Fruit fly (Drosophila melanogaster) whole organism, embryonic: Measurements from ENCODE around the gene tai.

Source experiments
- ATbp ChIP-seq: fragments of 200-800 bp; sonication (Bioruptor generic); optimal IDR thresholded peaks from 2 replicates; lab custom pipeline; 2017; ENCODE audit warnings: missing biosample characterization, mild to moderate bottlenecking, missing genetic modification characterization, missing genetic modification reagents
- Antp ChIP-seq: fragments of 200-800 bp; sonication (Bioruptor generic); optimal IDR thresholded peaks from 3 replicates; lab custom pipeline; 2016; ENCODE audit warnings: missing biosample characterization, missing genetic modification characterization
- BtbVII ChIP-seq: fragments of 200-800 bp; sonication (Bioruptor generic); optimal IDR thresholded peaks from 3 replicates; lab custom pipeline; 2017; ENCODE audit warnings: missing biosample characterization, mild to moderate bottlenecking, missing genetic modification characterization
- Bteb2 ChIP-seq: fragments of 200-800 bp; sonication (Bioruptor generic); optimal IDR thresholded peaks from 2 replicates; lab custom pipeline; 2016; ENCODE audit warnings: missing biosample characterization, missing genetic modification characterization
- CG10366 ChIP-seq: fragments of 200-800 bp; sonication (Bioruptor generic); IDR thresholded peaks from 2 replicates; pipeline ENCODE4 v1.3.6; 2022; ENCODE audit warnings: missing biosample characterization, missing genetic modification characterization
- CG11695 ChIP-seq: fragments of 200-800 bp; sonication (Bioruptor generic); IDR thresholded peaks from 3 replicates; pipeline ENCODE4 v1.3.6; 2022; ENCODE audit warnings: missing biosample characterization, missing genetic modification characterization
- CG12155 ChIP-seq: fragments of 200-800 bp; sonication (Bioruptor generic); optimal IDR thresholded peaks from 3 replicates; lab custom pipeline; 2016; ENCODE audit warnings: missing biosample characterization, missing genetic modification characterization
- CG13123 ChIP-seq: fragments of 200-800 bp; sonication (Bioruptor generic); optimal IDR thresholded peaks from 2 replicates; lab custom pipeline; 2016; ENCODE audit warnings: missing biosample characterization, missing genetic modification characterization
- CG13296 ChIP-seq: fragments of 200-800 bp; sonication (Bioruptor generic); optimal IDR thresholded peaks from 3 replicates; lab custom pipeline; 2018; ENCODE audit warnings: missing biosample characterization, mild to moderate bottlenecking, missing genetic modification characterization
- CG14050 ChIP-seq: fragments of 200-800 bp; sonication (Bioruptor generic); IDR thresholded peaks from 3 replicates; pipeline ENCODE4 v1.3.6; 2022; ENCODE audit warnings: missing biosample characterization, missing genetic modification characterization
- CG15601 ChIP-seq: fragments of 200-800 bp; sonication (Bioruptor generic); optimal IDR thresholded peaks from 3 replicates; lab custom pipeline; 2019; ENCODE audit warnings: missing biosample characterization, mild to moderate bottlenecking, missing genetic modification characterization, moderate library complexity
- CG17328 ChIP-seq: fragments of 200-800 bp; sonication (Bioruptor generic); IDR thresholded peaks from 2 replicates; pipeline ENCODE4 v1.3.6; 2022; ENCODE audit warnings: missing biosample characterization, missing genetic modification characterization
- CG18764 ChIP-seq: fragments of 200-800 bp; sonication (Bioruptor generic); optimal IDR thresholded peaks from 3 replicates; lab custom pipeline; 2016; ENCODE audit warnings: missing biosample characterization, missing genetic modification characterization
- CG2116 ChIP-seq: fragments of 200-800 bp; sonication (Bioruptor generic); optimal IDR thresholded peaks from 3 replicates; lab custom pipeline; 2018; ENCODE audit warnings: missing biosample characterization, mild to moderate bottlenecking, missing genetic modification characterization
- CG2120 ChIP-seq: fragments of 200-800 bp; sonication (Bioruptor generic); optimal IDR thresholded peaks from 3 replicates; lab custom pipeline; 2016; ENCODE audit warnings: missing biosample characterization, missing genetic modification characterization
- CG2129 ChIP-seq: fragments of 200-800 bp; sonication (Bioruptor generic); IDR thresholded peaks from 2 replicates; pipeline ENCODE4 v1.3.6; 2022; ENCODE audit warnings: missing biosample characterization, missing genetic modification characterization; ENCODE audit not compliant: partially characterized antibody
- CG32532 ChIP-seq: fragments of 200-800 bp; sonication (Bioruptor generic); IDR thresholded peaks from 2 replicates; pipeline ENCODE4 v1.3.6; 2022; ENCODE audit warnings: missing biosample characterization, missing genetic modification characterization
- CG34422 ChIP-seq: fragments of 200-800 bp; sonication (Bioruptor generic); IDR thresholded peaks from 3 replicates; pipeline ENCODE4 v1.3.6; 2022; ENCODE audit warnings: missing biosample characterization, missing genetic modification characterization
- CG6813 ChIP-seq: fragments of 200-800 bp; sonication (Bioruptor generic); optimal IDR thresholded peaks from 2 replicates; lab custom pipeline; 2017; ENCODE audit warnings: missing biosample characterization, missing genetic modification characterization, mild to moderate bottlenecking, moderate library complexity, missing genetic modification reagents
- CG8924 ChIP-seq: fragments of 200-800 bp; optimal IDR thresholded peaks from 3 replicates; lab custom pipeline; 2019; ENCODE audit warnings: missing biosample characterization, mild to moderate bottlenecking, missing genetic modification characterization, moderate library complexity
- CG8944 ChIP-seq: fragments of 200-800 bp; sonication (Bioruptor generic); optimal IDR thresholded peaks from 3 replicates; lab custom pipeline; 2016; ENCODE audit warnings: missing biosample characterization, missing genetic modification characterization
- Dfd ChIP-seq, 2 experiments: fragments of >200 bp; optimal IDR thresholded peaks; 2 replicates each; lab custom pipeline; 2017; ENCODE audit warnings: missing biosample characterization in 2 of 2, missing genetic modification characterization in 2 of 2
- Ets97D ChIP-seq: fragments of 200-800 bp; sonication (Bioruptor generic); optimal IDR thresholded peaks from 3 replicates; lab custom pipeline; 2016; ENCODE audit warnings: missing biosample characterization, missing genetic modification characterization
- Fer2 ChIP-seq: fragments of 200-800 bp; sonication (Bioruptor generic); optimal IDR thresholded peaks from 2 replicates; lab custom pipeline; 2018; ENCODE audit warnings: missing biosample characterization, mild to moderate bottlenecking, missing genetic modification characterization, moderate library complexity
- Gsc ChIP-seq: fragments of 200-800 bp; sonication (Bioruptor generic); IDR thresholded peaks from 2 replicates; pipeline ENCODE4 v1.3.6; 2022; ENCODE audit warnings: missing biosample characterization, missing genetic modification characterization
- Hsf ChIP-seq: fragments of 200-800 bp; sonication (Bioruptor generic); optimal IDR thresholded peaks from 3 replicates; lab custom pipeline; 2016; ENCODE audit warnings: missing biosample characterization, missing genetic modification characterization
- Max ChIP-seq: fragments of 200-800 bp; sonication (Bioruptor generic); optimal IDR thresholded peaks from 2 replicates; lab custom pipeline; 2016; ENCODE audit warnings: missing biosample characterization, mild to moderate bottlenecking, missing genetic modification characterization
- Sox102F ChIP-seq: fragments of 200-800 bp; sonication (Bioruptor generic); optimal IDR thresholded peaks from 2 replicates; lab custom pipeline; 2018; ENCODE audit warnings: missing biosample characterization, mild to moderate bottlenecking, missing genetic modification characterization, moderate library complexity
- Trl ChIP-seq, 3 experiments: fragments of >200 bp in 2 of 3; fragments of 200-800 bp in 1 of 3; sonication (Bioruptor generic) in 1 of 3; optimal IDR thresholded peaks; 2 replicates in 1 of 3; 3 replicates in 2 of 3; lab custom pipeline; 2016 to 2017; ENCODE audit warnings: missing biosample characterization in 1 of 3, missing genetic modification characterization in 1 of 3
- Usf ChIP-seq: fragments of 200-800 bp; sonication (Bioruptor generic); optimal IDR thresholded peaks from 2 replicates; lab custom pipeline; 2017; ENCODE audit warnings: missing genotype, missing biosample characterization, missing genetic modification characterization
- YL-1 ChIP-seq: fragments of 200-800 bp; sonication (Bioruptor generic); optimal IDR thresholded peaks from 3 replicates; lab custom pipeline; 2017; ENCODE audit warnings: missing biosample characterization, mild to moderate bottlenecking, missing genetic modification characterization
- ab ChIP-seq: fragments of 200-800 bp; sonication (Bioruptor generic); optimal IDR thresholded peaks from 2 replicates; lab custom pipeline; 2016; ENCODE audit warnings: missing biosample characterization, missing genetic modification characterization
- bab2 ChIP-seq: fragments of 200-800 bp; sonication (Bioruptor generic); optimal IDR thresholded peaks from 2 replicates; lab custom pipeline; 2016; ENCODE audit warnings: missing biosample characterization, missing genetic modification characterization
- bbx ChIP-seq: fragments of 200-800 bp; sonication (Bioruptor generic); IDR thresholded peaks from 2 replicates; pipeline ENCODE4 v1.3.6; 2022; ENCODE audit warnings: missing biosample characterization, missing genetic modification characterization; ENCODE audit not compliant: partially characterized antibody
- bcd ChIP-seq: fragments of 200-800 bp; sonication (Bioruptor generic); optimal IDR thresholded peaks from 2 replicates; lab custom pipeline; 2017; ENCODE audit warnings: missing biosample characterization, mild to moderate bottlenecking, missing genetic modification characterization
- btn ChIP-seq: fragments of 200-800 bp; sonication (Bioruptor generic); optimal IDR thresholded peaks from 2 replicates; lab custom pipeline; 2016; ENCODE audit warnings: missing biosample characterization, missing genetic modification characterization
- crp ChIP-seq, 2 experiments: fragments of 200-800 bp; sonication (Bioruptor generic); optimal IDR thresholded peaks; 2 replicates in 1 of 2; 3 replicates in 1 of 2; lab custom pipeline; 2017; ENCODE audit warnings: missing biosample characterization in 2 of 2, missing genetic modification characterization in 2 of 2, mild to moderate bottlenecking in 1 of 2, moderate library complexity in 1 of 2
- dm ChIP-seq: fragments of 200-800 bp; sonication (Bioruptor generic); optimal IDR thresholded peaks from 3 replicates; lab custom pipeline; 2016; ENCODE audit warnings: missing biosample characterization, missing genetic modification characterization
- dmrt11E ChIP-seq: fragments of 200-800 bp; sonication (Bioruptor generic); optimal IDR thresholded peaks from 3 replicates; lab custom pipeline; 2018; ENCODE audit warnings: missing biosample characterization, mild to moderate bottlenecking, missing genetic modification characterization, moderate library complexity
- gcm ChIP-seq: fragments of 200-800 bp; sonication (Bioruptor generic); optimal IDR thresholded peaks from 2 replicates; lab custom pipeline; 2019; ENCODE audit warnings: missing biosample characterization, mild to moderate bottlenecking, missing genetic modification characterization, moderate library complexity
- ind ChIP-seq: fragments of 200-800 bp; sonication (Bioruptor generic); optimal IDR thresholded peaks from 3 replicates; lab custom pipeline; 2016; ENCODE audit warnings: missing biosample characterization, missing genetic modification characterization
- lmd ChIP-seq: fragments of 200-800 bp; sonication (Bioruptor generic); IDR thresholded peaks from 2 replicates; pipeline ENCODE4 v1.3.6; 2022; ENCODE audit warnings: missing biosample characterization, missing genetic modification characterization
- nmo ChIP-seq: fragments of 200-800 bp; sonication (Bioruptor generic); optimal IDR thresholded peaks from 2 replicates; lab custom pipeline; 2018; ENCODE audit warnings: missing biosample characterization, mild to moderate bottlenecking, missing genetic modification characterization, moderate library complexity
- peb ChIP-seq: fragments of 200-800 bp; sonication (Bioruptor generic); IDR thresholded peaks from 2 replicates; pipeline ENCODE4 v1.3.6; 2022; ENCODE audit warnings: missing biosample characterization, missing genetic modification characterization
- ranshi ChIP-seq: fragments of 200-800 bp; sonication (Bioruptor generic); IDR thresholded peaks from 2 replicates; pipeline ENCODE4 v1.3.6; 2022; ENCODE audit warnings: missing biosample characterization, missing genetic modification characterization
- sna ChIP-seq: fragments of 200-800 bp; sonication (Bioruptor generic); IDR thresholded peaks from 2 replicates; pipeline ENCODE4 v1.3.6; 2022; ENCODE audit warnings: missing biosample characterization, missing genetic modification characterization; ENCODE audit not compliant: partially characterized antibody
- sob ChIP-seq: fragments of 200-800 bp; sonication (Bioruptor generic); IDR thresholded peaks from 2 replicates; pipeline ENCODE4 v1.3.6; 2022; ENCODE audit warnings: missing biosample characterization, missing genetic modification characterization
- toy ChIP-seq: fragments of 200-800 bp; sonication (Bioruptor generic); IDR thresholded peaks from 2 replicates; pipeline ENCODE4 v1.3.6; 2022; ENCODE audit warnings: missing biosample characterization, missing genetic modification characterization
- vvl ChIP-seq: fragments of 200-800 bp; sonication (Bioruptor generic); IDR thresholded peaks from 2 replicates; pipeline ENCODE4 v1.3.6; 2022; ENCODE audit warnings: missing biosample characterization, missing genetic modification characterization

Gene tai

DNA sequence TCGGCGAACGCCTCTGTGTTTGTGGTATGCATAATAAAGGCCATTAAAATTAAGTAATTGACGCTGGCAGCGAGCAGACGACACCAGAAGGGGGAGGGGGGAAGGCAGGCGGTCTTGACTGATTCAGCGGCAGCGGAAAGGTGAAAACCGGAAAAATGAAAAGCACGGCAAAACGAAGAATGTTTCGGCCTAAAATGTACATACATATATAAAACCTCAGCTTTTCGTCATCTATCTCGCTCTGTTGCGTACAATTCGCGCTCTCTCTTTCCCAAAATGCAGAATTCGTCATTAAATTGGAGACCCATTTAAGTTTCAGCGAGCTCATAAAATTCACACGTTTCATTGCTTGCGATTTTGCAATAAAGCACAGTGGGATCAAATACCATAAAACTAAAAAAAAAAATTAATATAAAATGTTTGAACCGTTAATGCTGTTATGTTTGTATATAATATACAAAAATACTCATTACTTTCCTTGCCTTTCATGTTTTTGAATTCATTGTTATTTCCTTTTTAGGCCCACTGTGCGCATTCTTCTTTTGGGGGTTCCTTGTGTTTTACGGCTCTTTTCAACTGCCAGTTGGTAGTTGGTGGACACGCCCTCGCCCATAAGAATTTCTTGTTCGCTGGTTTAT is 1.6 kb downstream of the tai start (continued):
- TF ChIP-seq bbx (GFP tag; lab: Robert Waterston, UW) (no peak), dmrt11E (tag; lab: Kevin White, UChicago) (peak; percentile 60), bcd (peak; percentile 57), CG32532 (GFP tag; lab: Robert Waterston, UW) (peak; percentile 78), sna (GFP tag; lab: Robert Waterston, UW) (no peak), CG2129 (GFP tag; lab: Robert Waterston, UW) (no peak), ab (GFP tag; lab: Kevin White, UChicago) (no peak), ranshi (GFP tag; lab: Robert Waterston, UW) (peak; percentile 64; the same call in 1 of the 2 replicates), Usf (GFP tag; lab: Kevin White, UChicago) (peak; percentile 10), crp (GFP tag; optimal IDR thresholded peaks at IDR 0.05; lab: Kevin White, UChicago) (no peak), Antp (GFP tag; lab: Kevin White, UChicago) (peak; percentile 9), CG14050 (GFP tag; lab: Robert Waterston, UW) (peak; percentile 60; the same call in 2 of the 3 replicates), CG2120 (GFP tag; lab: Kevin White, UChicago) (peak; percentile 73), CG17328 (GFP tag; lab: Robert Waterston, UW) (peak; percentile 80), CG8924 (peak; percentile 52), Bteb2 (peak; percentile 7), Sox102F (GFP tag; lab: Kevin White, UChicago) (peak; percentile 85), CG34422 (GFP tag; lab: Robert Waterston, UW) (peak; percentile 68; the same call in 1 of the 3 replicates), Max (GFP tag; lab: Kevin White, UChicago) (peak; percentile 51), gcm (peak; percentile 27), dm (no peak), CG13123 (GFP tag; lab: Kevin White, UChicago) (no peak), sob (GFP tag; lab: Robert Waterston, UW) (peak; percentile 72), nmo (GFP tag; lab: Kevin White, UChicago) (peak; percentile 73), bab2 (GFP tag; lab: Kevin White, UChicago) (peak; percentile 23), vvl (GFP tag; lab: Robert Waterston, UW) (peak; percentile 73), lmd (peak; percentile 75; the same call in 1 of the 2 replicates), CG6813 (GFP tag; lab: Kevin White, UChicago) (peak; percentile 59), Dfd (GFP tag; optimal IDR thresholded peaks at IDR 0.05; lab: Kevin White, UChicago) (no peak), toy (GFP tag; lab: Robert Waterston, UW) (no peak), CG13296 (peak; percentile 44), ATbp (GFP tag; lab: Kevin White, UChicago) (peak; percentile 75), CG12155 (GFP tag; lab: Kevin White, UChicago) (peak; percentile 44), CG10366 (peak; percentile 61), CG18764 (GFP tag; lab: Kevin White, UChicago) (peak; percentile 44), CG2116 (GFP tag; lab: Kevin White, UChicago) (no peak), ind (GFP tag; lab: Kevin White, UChicago) (peak; percentile 70), Gsc (GFP tag; lab: Robert Waterston, UW) (no peak), peb (peak; percentile 50; the same call in 1 of the 2 replicates), Ets97D (peak; percentile 10), CG15601 (tag; lab: Kevin White, UChicago) (peak; percentile 45), CG8944 (GFP tag; lab: Kevin White, UChicago) (no peak), Fer2 (no peak), YL-1 (GFP tag; lab: Kevin White, UChicago) (peak; percentile 20), btn (GFP tag; lab: Kevin White, UChicago) (no peak), CG11695 (GFP tag; lab: Robert Waterston, UW) (peak; percentile 87), BtbVII (GFP tag; lab: Kevin White, UChicago) (peak; percentile 64), Hsf (GFP tag; lab: Kevin White, UChicago) (peak; percentile 62), Trl (optimal IDR thresholded peaks at IDR 0.05; lab: Kevin White, UChicago) (no peak), Trl (GFP tag; optimal IDR thresholded peaks at IDR 0.05; lab: Kevin White, UChicago) (peak; percentile 27)
